Fruit fly (Drosophila melanogaster) whole organism, embryonic: ENCODE measurements around the gene ebd1.
A peak's percentile ranks its signal among the peaks of the same experiment; 100 is the strongest.

Source experiments
- Bdp1 ChIP-seq: fragments of 200-800 bp; sonication (Bioruptor generic); optimal IDR thresholded peaks from 3 replicates; lab custom pipeline; 2016; ENCODE audit warnings: missing biosample characterization, missing genetic modification characterization
- CG10565 ChIP-seq: fragments of 200-800 bp; sonication (Bioruptor generic); optimal IDR thresholded peaks from 3 replicates; lab custom pipeline; 2016; ENCODE audit warnings: missing biosample characterization, mild to moderate bottlenecking, missing genetic modification characterization
- CG10654 ChIP-seq: fragments of 200-800 bp; sonication (Bioruptor generic); optimal IDR thresholded peaks from 2 replicates; lab custom pipeline; 2016; ENCODE audit warnings: missing biosample characterization, missing genetic modification characterization
- CG11695 ChIP-seq: fragments of 200-800 bp; sonication (Bioruptor generic); IDR thresholded peaks from 3 replicates; pipeline ENCODE4 v1.3.6; 2022; ENCODE audit warnings: missing biosample characterization, missing genetic modification characterization
- CG12299 ChIP-seq: fragments of 200-800 bp; sonication (Bioruptor generic); optimal IDR thresholded peaks from 2 replicates; lab custom pipeline; 2018; ENCODE audit warnings: missing biosample characterization, mild to moderate bottlenecking, missing genetic modification characterization
- CG1233 ChIP-seq: fragments of 200-800 bp; sonication (Bioruptor generic); optimal IDR thresholded peaks from 4 replicates; lab custom pipeline; 2018; ENCODE audit warnings: missing biosample characterization, mild to moderate bottlenecking, missing genetic modification characterization
- CG14050 ChIP-seq: fragments of 200-800 bp; sonication (Bioruptor generic); IDR thresholded peaks from 3 replicates; pipeline ENCODE4 v1.3.6; 2022; ENCODE audit warnings: missing biosample characterization, missing genetic modification characterization
- CG17361 ChIP-seq: fragments of 200-800 bp; sonication (Bioruptor generic); IDR thresholded peaks from 3 replicates; pipeline ENCODE4 v1.3.6; 2022; ENCODE audit warnings: missing biosample characterization, missing genetic modification characterization
- CG31365 ChIP-seq: fragments of 200-800 bp; sonication (Bioruptor generic); optimal IDR thresholded peaks from 2 replicates; lab custom pipeline; 2018; ENCODE audit warnings: missing biosample characterization, mild to moderate bottlenecking, missing genetic modification characterization
- CG3407 ChIP-seq: fragments of 200-800 bp; sonication (Bioruptor generic); optimal IDR thresholded peaks from 2 replicates; lab custom pipeline; 2018; ENCODE audit warnings: missing biosample characterization, mild to moderate bottlenecking, missing genetic modification characterization
- CG42726 ChIP-seq: fragments of 200-800 bp; sonication (Bioruptor generic); IDR thresholded peaks from 2 replicates; pipeline ENCODE4 v1.3.6; 2022; ENCODE audit warnings: missing biosample characterization, missing genetic modification characterization; ENCODE audit not compliant: partially characterized antibody
- CG4360 ChIP-seq: fragments of 200-800 bp; sonication (Bioruptor generic); IDR thresholded peaks from 2 replicates; pipeline ENCODE4 v1.3.6; 2022; ENCODE audit warnings: missing biosample characterization, missing genetic modification characterization
- CG4617 ChIP-seq: fragments of 200-800 bp; sonication (Bioruptor generic); optimal IDR thresholded peaks from 3 replicates; lab custom pipeline; 2016; ENCODE audit warnings: missing biosample characterization, missing genetic modification characterization, borderline replicate concordance
- CG6791 ChIP-seq: fragments of 200-800 bp; sonication (Bioruptor generic); IDR thresholded peaks from 3 replicates; pipeline ENCODE4 v1.3.6; 2022; ENCODE audit warnings: missing biosample characterization, missing genetic modification characterization; ENCODE audit not compliant: partially characterized antibody
- Camta ChIP-seq: fragments of 200-800 bp; sonication (Bioruptor generic); optimal IDR thresholded peaks from 2 replicates; lab custom pipeline; 2016; ENCODE audit warnings: missing biosample characterization, missing genetic modification characterization
- CoRest ChIP-seq: fragments of 200-800 bp; sonication (Bioruptor generic); optimal IDR thresholded peaks from 3 replicates; lab custom pipeline; 2018; ENCODE audit warnings: missing biosample characterization, mild to moderate bottlenecking, missing genetic modification characterization, moderate library complexity
- H2.0 ChIP-seq: fragments of 200-800 bp; sonication (Bioruptor generic); IDR thresholded peaks from 2 replicates; pipeline ENCODE4 v1.3.6; 2022; ENCODE audit warnings: missing biosample characterization, missing genetic modification characterization
- HLH54F ChIP-seq: fragments of 200-800 bp; sonication (Bioruptor generic); optimal IDR thresholded peaks from 3 replicates; lab custom pipeline; 2016; ENCODE audit warnings: missing biosample characterization, missing genetic modification characterization
- Hmr ChIP-seq: fragments of 200-800 bp; sonication (Bioruptor generic); optimal IDR thresholded peaks from 3 replicates; lab custom pipeline; 2017; ENCODE audit warnings: mild to moderate bottlenecking, missing biosample characterization, missing genetic modification reagents, missing genetic modification characterization
- Med ChIP-seq: fragments of 200-800 bp; sonication (Bioruptor generic); peaks from one replicate; lab custom pipeline; 2016; ENCODE audit warnings: missing biosample characterization, missing genetic modification characterization, mild to moderate bottlenecking, inconsistent platforms, moderate library complexity
- Mrtf ChIP-seq: fragments of 200-800 bp; sonication (Bioruptor generic); IDR thresholded peaks from 3 replicates; pipeline ENCODE4 v1.3.6; 2022; ENCODE audit warnings: missing biosample characterization, missing genetic modification characterization
- Neu2 ChIP-seq: fragments of 200-800 bp; sonication (Bioruptor generic); optimal IDR thresholded peaks from 3 replicates; lab custom pipeline; 2016; ENCODE audit warnings: missing biosample characterization, missing genetic modification characterization, borderline replicate concordance
- Nf-YC ChIP-seq: fragments of 200-800 bp; optimal IDR thresholded peaks from 3 replicates; lab custom pipeline; 2019; ENCODE audit warnings: missing biosample characterization, mild to moderate bottlenecking, missing genetic modification characterization, moderate library complexity
- Optix ChIP-seq: fragments of 200-800 bp; sonication (Bioruptor generic); IDR thresholded peaks from 3 replicates; pipeline ENCODE4 v1.3.6; 2022; ENCODE audit warnings: missing biosample characterization, missing genetic modification characterization
- Ptx1 ChIP-seq: fragments of 200-800 bp; sonication (Bioruptor generic); IDR thresholded peaks from 2 replicates; pipeline ENCODE4 v1.3.6; 2022; ENCODE audit warnings: missing biosample characterization, missing genetic modification characterization
- Ravus ChIP-seq: fragments of 200-800 bp; sonication (Bioruptor generic); IDR thresholded peaks from 2 replicates; pipeline ENCODE4 v1.3.6; 2022; ENCODE audit warnings: missing biosample characterization, missing genetic modification characterization
- croc ChIP-seq: fragments of 200-800 bp; sonication (Bioruptor generic); conservative IDR thresholded peaks from 3 replicates; pipeline ENCODE4 v1.3.6; 2022; ENCODE audit warnings: missing biosample characterization, missing genetic modification characterization
- dimm ChIP-seq: fragments of 200-800 bp; sonication (Bioruptor generic); IDR thresholded peaks from 2 replicates; pipeline ENCODE4 v1.3.6; 2022; ENCODE audit warnings: missing biosample characterization, missing genetic modification characterization
- disco-r ChIP-seq: fragments of 200-800 bp; sonication (Bioruptor generic); optimal IDR thresholded peaks from 2 replicates; lab custom pipeline; 2016; ENCODE audit warnings: missing biosample characterization, missing genetic modification characterization
- ems ChIP-seq: fragments of 200-800 bp; sonication (Bioruptor generic); optimal IDR thresholded peaks from 3 replicates; lab custom pipeline; 2016; ENCODE audit warnings: missing biosample characterization, missing genetic modification characterization
- eve ChIP-seq, 2 experiments: fragments of >200 bp; optimal IDR thresholded peaks; 2 replicates each; lab custom pipeline; 2017; ENCODE audit warnings: missing biosample characterization in 2 of 2, missing genetic modification characterization in 2 of 2
- gem ChIP-seq: fragments of 200-800 bp; sonication (Bioruptor generic); optimal IDR thresholded peaks from 2 replicates; lab custom pipeline; 2019; ENCODE audit warnings: missing biosample characterization, mild to moderate bottlenecking, missing genetic modification characterization, moderate library complexity
- her ChIP-seq: fragments of 200-800 bp; sonication (Bioruptor generic); optimal IDR thresholded peaks from 2 replicates; lab custom pipeline; 2016; ENCODE audit warnings: missing biosample characterization, missing genetic modification characterization
- hkb ChIP-seq, 2 experiments: fragments of 200-800 bp in 1 of 2; fragments of >200 bp in 1 of 2; sonication (Bioruptor generic) in 1 of 2; IDR thresholded peaks in 1 of 2; optimal IDR thresholded peaks in 1 of 2; 2 replicates each; pipeline versions ENCODE4 v1.3.6 to Lab custom; 2017 to 2022; ENCODE audit warnings: missing biosample characterization in 1 of 2, missing genetic modification characterization in 1 of 2
- jing ChIP-seq: fragments of 200-800 bp; sonication (Bioruptor generic); optimal IDR thresholded peaks from 2 replicates; lab custom pipeline; 2018; ENCODE audit warnings: missing biosample characterization, mild to moderate bottlenecking, missing genetic modification characterization
- klu ChIP-seq: fragments of 200-800 bp; sonication (Bioruptor generic); IDR thresholded peaks from 2 replicates; pipeline ENCODE4 v1.3.6; 2022; ENCODE audit warnings: missing biosample characterization, missing genetic modification characterization
- kni ChIP-seq: fragments of 200-800 bp; sonication (Bioruptor generic); optimal IDR thresholded peaks from 3 replicates; lab custom pipeline; 2017; ENCODE audit warnings: mild to moderate bottlenecking, missing biosample characterization, missing genetic modification reagents, missing genetic modification characterization
- mam ChIP-seq: fragments of 200-800 bp; sonication (Bioruptor generic); optimal IDR thresholded peaks from 3 replicates; lab custom pipeline; 2016; ENCODE audit warnings: missing biosample characterization, missing genetic modification characterization
- nom ChIP-seq: fragments of 200-800 bp; sonication (Bioruptor generic); optimal IDR thresholded peaks from 2 replicates; lab custom pipeline; 2017; ENCODE audit warnings: missing biosample characterization, missing genetic modification characterization, mild to moderate bottlenecking, moderate library complexity, missing genetic modification reagents
- onecut ChIP-seq: fragments of 200-800 bp; sonication (Bioruptor generic); IDR thresholded peaks from 2 replicates; pipeline ENCODE4 v1.3.6; 2022; ENCODE audit warnings: missing biosample characterization, missing genetic modification characterization
- peb ChIP-seq: fragments of 200-800 bp; sonication (Bioruptor generic); IDR thresholded peaks from 2 replicates; pipeline ENCODE4 v1.3.6; 2022; ENCODE audit warnings: missing biosample characterization, missing genetic modification characterization
- pita ChIP-seq: fragments of 200-800 bp; sonication (Bioruptor generic); optimal IDR thresholded peaks from 2 replicates; lab custom pipeline; 2017; ENCODE audit warnings: missing biosample characterization, mild to moderate bottlenecking, missing genetic modification characterization
- repo ChIP-seq: fragments of 200-800 bp; sonication (Bioruptor generic); optimal IDR thresholded peaks from 2 replicates; lab custom pipeline; 2016; ENCODE audit warnings: missing biosample characterization, missing genetic modification characterization
- scrt ChIP-seq: fragments of 200-800 bp; sonication (Bioruptor generic); optimal IDR thresholded peaks from 2 replicates; lab custom pipeline; 2018; ENCODE audit warnings: missing biosample characterization, mild to moderate bottlenecking, missing genetic modification characterization, moderate library complexity
- shn ChIP-seq: fragments of 200-800 bp; sonication (Bioruptor generic); optimal IDR thresholded peaks from 3 replicates; lab custom pipeline; 2016; ENCODE audit warnings: missing biosample characterization, missing genetic modification characterization
- sima ChIP-seq: fragments of 200-800 bp; sonication (Bioruptor generic); optimal IDR thresholded peaks from 2 replicates; lab custom pipeline; 2016; ENCODE audit warnings: missing biosample characterization, missing genetic modification characterization
- slou ChIP-seq: fragments of 200-800 bp; sonication (Bioruptor generic); optimal IDR thresholded peaks from 3 replicates; lab custom pipeline; 2016; ENCODE audit warnings: missing biosample characterization, missing genetic modification characterization
- tx ChIP-seq: fragments of 200-800 bp; sonication (Bioruptor generic); optimal IDR thresholded peaks from 2 replicates; lab custom pipeline; 2016; ENCODE audit warnings: missing biosample characterization, missing genetic modification characterization
- unc-4 ChIP-seq: fragments of 200-800 bp; sonication (Bioruptor generic); IDR thresholded peaks from 2 replicates; pipeline ENCODE4 v1.3.6; 2022; ENCODE audit warnings: missing biosample characterization, missing genetic modification characterization; ENCODE audit not compliant: partially characterized antibody
- unpg ChIP-seq: fragments of 200-800 bp; sonication (Bioruptor generic); optimal IDR thresholded peaks from 3 replicates; lab custom pipeline; 2018; ENCODE audit warnings: missing biosample characterization, mild to moderate bottlenecking, missing genetic modification characterization, moderate library complexity

The ebd1 gene

dm6 chr3L:696404-697054, 11.2 kb upstream of the ebd1 start (continued):
- TF ChIP-seq H2.0, result peak; percentile 94
- peak; percentile 95 for TF ChIP-seq croc
- peak; percentile 57 for TF ChIP-seq CG10565 (GFP tag; lab: Kevin White, UChicago)
- TF ChIP-seq CG14050 (GFP tag; lab: Robert Waterston, UW), result peak; percentile 91
- peak; percentile 16 for TF ChIP-seq kni (GFP tag; lab: Kevin White, UChicago)
- peak; percentile 67 for TF ChIP-seq Bdp1
- peak; percentile 54 for TF ChIP-seq HLH54F (GFP tag; lab: Kevin White, UChicago)
- TF ChIP-seq slou, result peak; percentile 74
- peak; percentile 98 for TF ChIP-seq CG11695 (GFP tag; lab: Robert Waterston, UW)
- TF ChIP-seq jing, result peak; percentile 90
- TF ChIP-seq disco-r, result no peak
- peak; percentile 95 for TF ChIP-seq CoRest (tag; lab: Kevin White, UChicago)
- TF ChIP-seq Ravus (GFP tag; lab: Robert Waterston, UW), result peak; percentile 80
- no peak for TF ChIP-seq Neu2 (GFP tag; lab: Kevin White, UChicago)
- peak; percentile 85 for TF ChIP-seq CG31365 (tag; lab: Kevin White, UChicago)
- TF ChIP-seq CG3407 (GFP tag; lab: Kevin White, UChicago), result peak; percentile 91
- peak; percentile 67 for TF ChIP-seq CG6791
- TF ChIP-seq pita (GFP tag; lab: Kevin White, UChicago), result no peak
- peak; percentile 96 for TF ChIP-seq Ptx1 (GFP tag; lab: Robert Waterston, UW)
- TF ChIP-seq CG17361 (GFP tag; lab: Robert Waterston, UW), result peak; percentile 98
- peak; percentile 81 for TF ChIP-seq dimm
- TF ChIP-seq shn (GFP tag; lab: Kevin White, UChicago), result no peak
- peak; percentile 94 for TF ChIP-seq scrt
- peak; percentile 95 for TF ChIP-seq nom (GFP tag; lab: Kevin White, UChicago)
- no peak for TF ChIP-seq eve (GFP tag; optimal IDR thresholded peaks at IDR 0.05; lab: Kevin White, UChicago)
- TF ChIP-seq Mrtf (GFP tag; lab: Robert Waterston, UW), result peak; percentile 95
- peak; percentile 87 for TF ChIP-seq klu
- TF ChIP-seq onecut (GFP tag; lab: Robert Waterston, UW), result peak; percentile 95
- TF ChIP-seq repo (GFP tag; lab: Kevin White, UChicago), result peak; percentile 14
- TF ChIP-seq CG10654, result peak; percentile 89
- peak; percentile 77 for TF ChIP-seq Nf-YC
- peak; percentile 96 for TF ChIP-seq Hmr (GFP tag; lab: Kevin White, UChicago)
- TF ChIP-seq mam (GFP tag; lab: Kevin White, UChicago), result peak; percentile 51
- TF ChIP-seq hkb (optimal IDR thresholded peaks at IDR 0.05; lab: Kevin White, UChicago), result no peak
- TF ChIP-seq hkb (GFP tag; IDR thresholded peaks at IDR 0.05; lab: Robert Waterston, UW), result peak; percentile 98
- peak; percentile 44 for TF ChIP-seq Camta (GFP tag; lab: Kevin White, UChicago)
- peak; percentile 57 for TF ChIP-seq sima
- TF ChIP-seq CG4617 (GFP tag; lab: Kevin White, UChicago), result peak; percentile 80
- TF ChIP-seq ems (GFP tag; lab: Kevin White, UChicago), result peak; percentile 92
- peak; percentile 95 for TF ChIP-seq Med (GFP tag; lab: Kevin White, UChicago)
- TF ChIP-seq unc-4, result no peak
- no peak for TF ChIP-seq her (GFP tag; lab: Kevin White, UChicago)
- peak; percentile 92 for TF ChIP-seq CG12299
- TF ChIP-seq gem (tag; lab: Kevin White, UChicago), result peak; percentile 97
- TF ChIP-seq tx (GFP tag; lab: Kevin White, UChicago), result peak; percentile 26
- peak; percentile 97 for TF ChIP-seq unpg (GFP tag; lab: Kevin White, UChicago)
- peak; percentile 97 for TF ChIP-seq CG1233 (GFP tag; lab: Kevin White, UChicago)
- no peak for TF ChIP-seq CG42726 (GFP tag; lab: Robert Waterston, UW)
- TF ChIP-seq Optix (GFP tag; lab: Robert Waterston, UW), result peak; percentile 95
- peak; percentile 88 for TF ChIP-seq CG4360 (GFP tag; lab: Robert Waterston, UW)
- peak; percentile 91 for TF ChIP-seq peb (GFP tag; lab: Robert Waterston, UW)
